Fruit fly (Drosophila melanogaster) Kc167 (cell line): ENCODE measurements around the gene CG16813.

Experiments used
- Myc ChIP-seq: fragments of >200 bp; optimal IDR thresholded peaks from 2 replicates; lab custom pipeline; 2017; ENCODE audit warnings: missing external identifiers
- Sin3A ChIP-seq: fragments of >200 bp; optimal IDR thresholded peaks from 2 replicates; lab custom pipeline; 2018; ENCODE audit warnings: missing external identifiers
- h ChIP-seq: fragments of >200 bp; optimal IDR thresholded peaks from 3 replicates; lab custom pipeline; 2018; ENCODE audit warnings: missing external identifiers
- psq ChIP-seq: fragments of >200 bp; optimal IDR thresholded peaks from 2 replicates; lab custom pipeline; 2017; ENCODE audit warnings: missing external identifiers
- ttk ChIP-seq: sonication (Bioruptor generic); optimal IDR thresholded peaks from 2 replicates; lab custom pipeline; 2017; ENCODE audit warnings: missing external identifiers

DNA sequence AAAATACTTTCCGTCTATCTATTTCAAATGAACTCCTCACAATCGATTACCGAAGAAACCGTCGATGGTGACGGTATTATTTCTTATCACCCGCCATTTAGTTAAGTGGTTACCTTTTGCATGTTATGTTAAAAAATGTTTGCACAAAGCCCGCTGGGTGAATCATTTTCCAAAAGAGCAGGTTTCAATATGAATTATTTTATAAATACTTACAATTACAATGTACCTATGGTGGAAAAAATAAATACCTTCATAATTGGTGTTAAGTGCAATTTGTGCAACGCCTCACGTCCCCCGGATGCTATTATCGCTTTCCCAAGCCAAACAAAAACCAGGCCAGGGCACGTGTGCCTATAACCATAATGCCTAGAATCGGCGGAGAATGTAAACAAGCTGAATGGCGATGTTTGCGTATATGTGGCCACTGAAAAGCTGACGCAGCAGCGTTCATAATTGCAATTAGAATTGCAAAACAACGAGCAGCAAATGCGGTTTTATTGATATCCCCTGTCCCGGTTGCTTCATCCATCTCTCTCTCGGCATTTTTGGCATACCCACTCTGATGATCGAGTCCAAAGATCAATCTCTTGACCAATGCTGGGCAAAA is 20.4 kb upstream of the CG16813 start:
- TF ChIP-seq h (lab: Kevin White, UChicago) = no peak
- TF ChIP-seq ttk (lab: Kevin White, UChicago) = no peak
- no peak for TF ChIP-seq Sin3A
- TF ChIP-seq psq (lab: Kevin White, UChicago) = no peak
- TF ChIP-seq Myc = no peak
